Worm (Caenorhabditis elegans) whole organism, young adult: ENCODE measurements around the gene srw-29.

Source experiments
- F49E8.2 ChIP-seq: sonication (generic microtip); optimal IDR thresholded peaks from 3 replicates; lab custom pipeline; 2017; ENCODE audit warnings: missing genetic modification characterization, mild to moderate bottlenecking, missing compliant biosample characterization, antibody characterized with exemption, moderate library complexity; ENCODE audit not compliant: insufficient read depth
- Y67H2A.10 ChIP-seq: fragments of 200-800 bp; sonication (Bioruptor generic); conservative IDR thresholded peaks from 2 replicates; pipeline ENCODE4 v1.3.6; 2022; ENCODE audit warnings: missing genetic modification reagents, missing genetic modification characterization, missing compliant biosample characterization
- aptf-2 ChIP-seq: fragments of 200-800 bp; sonication (Bioruptor generic); conservative IDR thresholded peaks from 2 replicates; pipeline ENCODE4 v1.3.6; 2022; ENCODE audit warnings: missing genetic modification reagents, missing genetic modification characterization, missing compliant biosample characterization
- attf-5 ChIP-seq: fragments of 200-800 bp; sonication (Bioruptor generic); optimal IDR thresholded peaks from 2 replicates; lab custom pipeline; 2018; ENCODE audit warnings: mild to moderate bottlenecking, missing genetic modification characterization, missing compliant biosample characterization
- egrh-3 ChIP-seq: fragments of 200-800 bp; sonication (Bioruptor generic); IDR thresholded peaks from 2 replicates; pipeline ENCODE4 v1.3.6; 2022; ENCODE audit warnings: missing genetic modification reagents, missing genetic modification characterization, missing compliant biosample characterization
- ekl-4 ChIP-seq: fragments of 200-800 bp; sonication (Bioruptor generic); IDR thresholded peaks from 2 replicates; pipeline ENCODE4 v1.3.6; 2022; ENCODE audit warnings: missing genetic modification reagents, missing genetic modification characterization, missing compliant biosample characterization
- nfya-1 ChIP-seq: sonication (generic microtip); optimal IDR thresholded peaks from 2 replicates; lab custom pipeline; 2017; ENCODE audit warnings: antibody characterized with exemption, missing compliant biosample characterization, missing genetic modification characterization, borderline replicate concordance; ENCODE audit not compliant: insufficient read depth
- nhr-179 ChIP-seq: sonication (generic microtip); optimal IDR thresholded peaks from 2 replicates; lab custom pipeline; 2016; ENCODE audit warnings: mild to moderate bottlenecking, missing genetic modification characterization, missing compliant biosample characterization
- rec-8 ChIP-seq, 2 experiments: sonication (generic microtip); optimal IDR thresholded peaks; 2 replicates each; lab custom pipeline; 2016; ENCODE audit warnings: mild to moderate bottlenecking in 2 of 2, missing genetic modification characterization in 2 of 2, missing genetic modification reagents in 2 of 2, missing genotype in 2 of 2, missing biosample characterization in 1 of 2, missing compliant biosample characterization in 1 of 2, moderate library complexity in 1 of 2
- repo-1 ChIP-seq: sonication (generic microtip); optimal IDR thresholded peaks from 2 replicates; lab custom pipeline; 2017; ENCODE audit warnings: mild to moderate bottlenecking, missing genetic modification characterization, missing compliant biosample characterization
- rpc-1 ChIP-seq, 2 experiments: fragments of 150-350 bp in 1 of 2; sonication (generic microtip) in 1 of 2; optimal IDR thresholded peaks; 2 replicates each; lab custom pipeline; 2014 to 2018; ENCODE audit warnings: missing biosample characterization in 1 of 2, missing genetic modification characterization in 1 of 2, missing genetic modification reagents in 1 of 2, missing genotype in 1 of 2
- snpc-1.1 ChIP-seq: sonication (generic microtip); optimal IDR thresholded peaks from 2 replicates; lab custom pipeline; 2017; ENCODE audit warnings: missing genetic modification characterization, mild to moderate bottlenecking, missing compliant biosample characterization, antibody characterized with exemption, moderate library complexity, missing genotype, missing genetic modification reagents; ENCODE audit not compliant: insufficient read depth
- sptf-2 ChIP-seq: fragments of 200-800 bp; sonication (Bioruptor generic); optimal IDR thresholded peaks from 2 replicates; lab custom pipeline; 2018; ENCODE audit warnings: mild to moderate bottlenecking, missing genetic modification characterization, missing compliant biosample characterization
- unc-62 ChIP-seq: fragments of 150-350 bp; optimal IDR thresholded peaks from 2 replicates; lab custom pipeline; 2014; ENCODE audit warnings: missing biosample characterization, missing genetic modification reagents, missing genetic modification characterization
- zfh-2 ChIP-seq: fragments of 200-800 bp; sonication (Bioruptor generic); conservative IDR thresholded peaks from 2 replicates; pipeline ENCODE4 v1.3.6; 2022; ENCODE audit warnings: missing genetic modification reagents, missing genetic modification characterization, missing compliant biosample characterization
- ztf-22 ChIP-seq: fragments of 200-800 bp; sonication (Bioruptor generic); optimal IDR thresholded peaks from 2 replicates; lab custom pipeline; 2018; ENCODE audit warnings: mild to moderate bottlenecking, missing genetic modification characterization, moderate library complexity, missing compliant biosample characterization

Gene srw-29

ce11 chrV:16376430-16376948 is 47.8 kb downstream of the srw-29 start:
- no peak for TF ChIP-seq attf-5
- TF ChIP-seq zfh-2 (GFP tag; lab: Robert Waterston, UW) = peak; percentile 86
- peak; percentile 93 for TF ChIP-seq egrh-3 (GFP tag; lab: Robert Waterston, UW)
- TF ChIP-seq, all 124 proteins: peak for 2

ce11 chrV:16374676-16375075 is 49.7 kb downstream of the srw-29 start, which contains the start of gene srv-34:
srv-34 (minus strand) TSS chrV:16374776.
- TF ChIP-seq rpc-1 (optimal IDR thresholded peaks at IDR 0.05; lab: Kevin White, UChicago) (no peak), rpc-1 (tag; optimal IDR thresholded peaks at IDR 0.05; lab: Kevin White, UChicago) (no peak), unc-62 (GFP tag; lab: Kevin White, UChicago) (no peak), sptf-2 (no peak), nfya-1 (tag; lab: Kevin White, UChicago) (no peak), ztf-22 (GFP tag; lab: Kevin White, UChicago) (no peak), ekl-4 (GFP tag; lab: Robert Waterston, UW) (no peak), aptf-2 (no peak), snpc-1.1 (no peak), nhr-179 (tag; lab: Kevin White, UChicago) (no peak), repo-1 (no peak), F49E8.2 (tag; lab: Kevin White, UChicago) (no peak), rec-8 (tag; optimal IDR thresholded peaks at IDR 0.05; lab: Kevin White, UChicago) (no peak), Y67H2A.10 (GFP tag; lab: Robert Waterston, UW) (no peak)
